Worm (Caenorhabditis elegans): ENCODE measurements around the gene F42F12.3.

Gene F42F12.3

ce11 chrX:12315268-12315667 lies 35.1 kb upstream of the F42F12.3 start, which contains the start of gene xtr-2:
xtr-2 (plus strand) TSS chrX:12315568.
- TF ChIP-seq unc-120 (tag; optimal IDR thresholded peaks at IDR 0.05; ENCODE audit: poor library complexity, severe bottlenecking) (no peak), mep-1 (tag; optimal IDR thresholded peaks at IDR 0.05) (no peak), ztf-11 (tag; optimal IDR thresholded peaks at IDR 0.05) (no peak), snpc-4 (tag; optimal IDR thresholded peaks at IDR 0.05) (no peak), blmp-1 (tag; optimal IDR thresholded peaks at IDR 0.05) (no peak), ham-2 (GFP tag; optimal IDR thresholded peaks at IDR 0.05) (no peak), drap-1 (GFP tag; optimal IDR thresholded peaks at IDR 0.05) (no peak), hlh-1 (tag; optimal IDR thresholded peaks at IDR 0.05) (no peak), unc-39 (tag; optimal IDR thresholded peaks at IDR 0.05) (no peak), pha-4 (tag; optimal IDR thresholded peaks at IDR 0.05) (no peak)

DNA sequence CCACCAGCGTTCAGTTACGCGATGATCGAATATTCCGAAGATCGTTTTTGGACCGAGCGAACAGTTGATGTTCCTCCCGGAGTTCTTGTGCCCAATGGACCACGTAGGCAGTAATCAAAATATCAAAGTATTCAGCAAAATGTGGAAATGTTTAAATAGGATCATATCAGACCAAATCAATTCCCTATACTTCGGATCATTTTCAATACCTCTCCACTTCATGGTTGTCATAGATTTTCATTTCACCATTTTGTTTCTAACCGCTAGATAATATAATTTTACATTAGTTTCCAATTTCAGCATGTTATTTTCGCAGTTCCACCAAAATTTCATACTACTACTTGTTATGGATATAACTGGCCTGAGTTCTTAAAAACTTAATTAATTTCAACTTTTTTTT lies 32.8 kb upstream of the F42F12.3 start:
- TF ChIP-seq bed-3 (GFP tag; optimal IDR thresholded peaks at IDR 0.05) (no peak), nhr-12 (tag; optimal IDR thresholded peaks at IDR 0.05) (no peak), hlh-1 (tag; optimal IDR thresholded peaks at IDR 0.05) (no peak), lsy-2 (tag; optimal IDR thresholded peaks at IDR 0.05) (no peak), ceh-83 (GFP tag; optimal IDR thresholded peaks at IDR 0.05) (no peak), ceh-43 (GFP tag; optimal IDR thresholded peaks at IDR 0.05) (no peak), zip-8 (tag; optimal IDR thresholded peaks at IDR 0.05) (no peak), ham-2 (GFP tag; optimal IDR thresholded peaks at IDR 0.05) (no peak), unc-120 (tag; optimal IDR thresholded peaks at IDR 0.05; ENCODE audit: poor library complexity, severe bottlenecking) (no peak), snpc-4 (tag; optimal IDR thresholded peaks at IDR 0.05) (no peak), elt-1 (tag; optimal IDR thresholded peaks at IDR 0.05; ENCODE audit: borderline replicate concordance, insufficient read depth) (no peak), sptf-1 (tag; optimal IDR thresholded peaks at IDR 0.05) (no peak), flh-1 (GFP tag; optimal IDR thresholded peaks at IDR 0.05) (no peak), pha-4 (tag; optimal IDR thresholded peaks at IDR 0.05) (no peak), unc-39 (tag; optimal IDR thresholded peaks at IDR 0.05) (no peak), ces-1 (GFP tag; optimal IDR thresholded peaks at IDR 0.05) (no peak)

- TF ChIP-seq zip-8 (tag; optimal IDR thresholded peaks at IDR 0.05) (peak; percentile 50), ces-1 (GFP tag; optimal IDR thresholded peaks at IDR 0.05) (no peak), mab-5 (tag; optimal IDR thresholded peaks at IDR 0.05) (no peak), nhr-2 (tag; optimal IDR thresholded peaks at IDR 0.05) (peak; percentile 74), cnd-1 (tag; optimal IDR thresholded peaks at IDR 0.05) (peak; percentile 36), drap-1 (GFP tag; optimal IDR thresholded peaks at IDR 0.05) (no peak), mls-2 (tag; optimal IDR thresholded peaks at IDR 0.05) (no peak), hlh-1 (tag; optimal IDR thresholded peaks at IDR 0.05) (no peak), ceh-39 (tag; optimal IDR thresholded peaks at IDR 0.05) (peak; percentile 63), ceh-43 (GFP tag; optimal IDR thresholded peaks at IDR 0.05) (no peak), bed-3 (GFP tag; optimal IDR thresholded peaks at IDR 0.05) (no peak), unc-62 (GFP tag; optimal IDR thresholded peaks at IDR 0.05) (peak; percentile 51)
These were observed 29.6 kb upstream of the F42F12.3 start, which contains the start of gene ceh-40 for ce11 chrX:12320737-12321136. ceh-40 (minus strand) TSS chrX:12320777.

DNA sequence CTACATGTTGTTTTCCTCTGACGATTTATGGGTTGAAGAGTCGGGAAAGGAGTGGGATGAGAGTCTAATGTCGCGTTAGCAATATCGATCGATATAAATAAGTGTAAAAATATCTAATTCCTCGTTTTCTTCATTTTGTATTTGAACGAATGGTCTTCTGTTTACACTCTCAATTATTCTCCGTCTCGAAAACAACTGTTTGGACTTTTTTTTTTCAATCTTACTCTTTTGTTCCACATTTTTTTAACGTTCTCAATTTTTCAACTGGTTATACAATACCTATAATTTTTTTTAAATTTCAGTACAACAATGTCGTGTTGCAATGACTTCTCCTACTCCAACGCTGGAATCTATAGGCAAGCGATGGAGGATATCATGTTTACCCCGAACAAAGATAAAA lies 29.0 kb upstream of the F42F12.3 start, which contains the start of gene F17A2.13:
Gene F17A2.13, plus strand, starts transcription at position 301 of the 400 bp plus-strand sequence.
- TF ChIP-seq hlh-1 (tag; optimal IDR thresholded peaks at IDR 0.05): no peak
- no peak for TF ChIP-seq ham-2 (GFP tag; optimal IDR thresholded peaks at IDR 0.05)
- no peak for TF ChIP-seq cnd-1 (tag; optimal IDR thresholded peaks at IDR 0.05)
- TF ChIP-seq ceh-83 (GFP tag; optimal IDR thresholded peaks at IDR 0.05): no peak
- no peak for TF ChIP-seq mep-1 (tag; optimal IDR thresholded peaks at IDR 0.05)
- TF ChIP-seq zip-8 (tag; optimal IDR thresholded peaks at IDR 0.05): no peak
- no peak for TF ChIP-seq snpc-4 (tag; optimal IDR thresholded peaks at IDR 0.05)
- TF ChIP-seq unc-120 (tag; optimal IDR thresholded peaks at IDR 0.05; ENCODE audit: poor library complexity, severe bottlenecking): no peak
- TF ChIP-seq lsy-2 (tag; optimal IDR thresholded peaks at IDR 0.05): no peak
- no peak for TF ChIP-seq bed-3 (GFP tag; optimal IDR thresholded peaks at IDR 0.05)
- TF ChIP-seq ztf-11 (tag; optimal IDR thresholded peaks at IDR 0.05): no peak
- TF ChIP-seq ceh-43 (GFP tag; optimal IDR thresholded peaks at IDR 0.05): no peak

ce11 chrX:12323439-12323838 lies 26.9 kb upstream of the F42F12.3 start, which contains the start of gene srd-40:
srd-40 (plus strand) TSS chrX:12323739.
- TF ChIP-seq nhr-28 (tag; optimal IDR thresholded peaks at IDR 0.05) (no peak), sptf-1 (tag; optimal IDR thresholded peaks at IDR 0.05) (no peak), ham-2 (GFP tag; optimal IDR thresholded peaks at IDR 0.05) (no peak), snpc-4 (tag; optimal IDR thresholded peaks at IDR 0.05) (no peak), bed-3 (GFP tag; optimal IDR thresholded peaks at IDR 0.05) (no peak), nhr-76 (tag; optimal IDR thresholded peaks at IDR 0.05) (no peak), flh-1 (GFP tag; optimal IDR thresholded peaks at IDR 0.05) (no peak), lsy-2 (tag; optimal IDR thresholded peaks at IDR 0.05) (no peak), sem-2 (GFP tag; optimal IDR thresholded peaks at IDR 0.05) (no peak), mls-2 (tag; optimal IDR thresholded peaks at IDR 0.05) (no peak), nhr-2 (tag; optimal IDR thresholded peaks at IDR 0.05) (no peak), ces-1 (GFP tag; optimal IDR thresholded peaks at IDR 0.05) (no peak), hlh-1 (tag; optimal IDR thresholded peaks at IDR 0.05) (no peak), zip-8 (tag; optimal IDR thresholded peaks at IDR 0.05) (no peak), ceh-83 (GFP tag; optimal IDR thresholded peaks at IDR 0.05) (no peak), ceh-39 (tag; optimal IDR thresholded peaks at IDR 0.05) (no peak), drap-1 (GFP tag; optimal IDR thresholded peaks at IDR 0.05) (no peak), elt-3 (tag; optimal IDR thresholded peaks at IDR 0.05) (no peak), unc-39 (tag; optimal IDR thresholded peaks at IDR 0.05) (no peak), lin-32 (GFP tag; optimal IDR thresholded peaks at IDR 0.05) (no peak)
